Worm (Caenorhabditis elegans) whole organism, mixed stage, embryonic: Measurements from ENCODE around the gene C10C5.5.

Source experiments
- ceh-83 ChIP-seq: fragments of 200-800 bp; sonication (Bioruptor generic); optimal IDR thresholded peaks from 2 replicates; lab custom pipeline; 2018; ENCODE audit warnings: mild to moderate bottlenecking, missing genetic modification characterization, missing compliant biosample characterization
- flh-1 ChIP-seq: fragments of 200-800 bp; sonication (Bioruptor generic); optimal IDR thresholded peaks from 2 replicates; lab custom pipeline; 2018; ENCODE audit warnings: mild to moderate bottlenecking, missing genetic modification characterization, moderate library complexity, missing compliant biosample characterization
- ham-2 ChIP-seq: fragments of 200-800 bp; sonication (Bioruptor generic); optimal IDR thresholded peaks from 2 replicates; lab custom pipeline; 2018; ENCODE audit warnings: mild to moderate bottlenecking, missing genetic modification characterization, missing compliant biosample characterization
- hlh-1 ChIP-seq: fragments of 150-350 bp; optimal IDR thresholded peaks from 2 replicates; lab custom pipeline; 2014; ENCODE audit warnings: missing biosample characterization, missing genetic modification reagents, missing genetic modification characterization
- lin-13 ChIP-seq: fragments of 150-350 bp; optimal IDR thresholded peaks from 2 replicates; lab custom pipeline; 2014; ENCODE audit warnings: missing biosample characterization, missing genetic modification characterization
- pha-4 ChIP-seq: fragments of 150-350 bp; optimal IDR thresholded peaks from 2 replicates; lab custom pipeline; 2018; ENCODE audit warnings: missing biosample characterization, missing genetic modification reagents, missing genetic modification characterization
- unc-62 ChIP-seq: fragments of 150-350 bp; optimal IDR thresholded peaks from 2 replicates; lab custom pipeline; 2014; ENCODE audit warnings: missing biosample characterization, missing genetic modification reagents, missing genetic modification characterization

ce11 chrIV:9386038-9386437 is 4.8 kb downstream of the C10C5.5 start, which contains the start of gene daf-15:
- no peak for TF ChIP-seq unc-62
- no peak for TF ChIP-seq ham-2 (GFP tag; lab: Kevin White, UChicago)
- no peak for TF ChIP-seq lin-13 (tag; lab: Kevin White, UChicago)
- TF ChIP-seq pha-4 (tag; lab: Kevin White, UChicago) = no peak
- no peak for TF ChIP-seq ceh-83 (GFP tag; lab: Kevin White, UChicago)
- TF ChIP-seq hlh-1 (tag; lab: Kevin White, UChicago) = no peak
- no peak for TF ChIP-seq flh-1 (GFP tag; lab: Kevin White, UChicago)
